Worm (Caenorhabditis elegans) whole organism, L3 larva: ENCODE results near the gene srh-112.

Experiments
- egl-5 ChIP-seq: fragments of 150-350 bp; optimal IDR thresholded peaks from 2 replicates; lab custom pipeline; 2017; ENCODE audit warnings: missing biosample characterization, missing genetic modification reagents, missing genetic modification characterization, inconsistent platforms
- nhr-23 ChIP-seq: fragments of 150-350 bp; optimal IDR thresholded peaks from 2 replicates; lab custom pipeline; 2014; ENCODE audit warnings: missing biosample characterization, missing genetic modification reagents, missing genetic modification characterization

- TF ChIP-seq egl-5 (no peak), nhr-23 (no peak)
These were observed 19.4 kb upstream of the srh-112 start, which contains the start of gene clec-242 for ce11 chrV:17245406-17245805.
